Worm (Caenorhabditis elegans): ENCODE measurements around the gene Y47D7A.18.

ce11 chrV:4423860-4424401 is 7.3 kb upstream of the Y47D7A.18 start, which contains the start of the genes Y47D7A.9 and Y47D7A.19:
- TF ChIP-seq jun-1 (tag; optimal IDR thresholded peaks at IDR 0.05) (no peak), unc-39 (tag; optimal IDR thresholded peaks at IDR 0.05) (no peak), pha-4 (GFP tag; IDR thresholded peaks at IDR 0.05) (no peak), pha-4 (tag; optimal IDR thresholded peaks at IDR 0.05) (no peak), R02D3.7 (tag; optimal IDR thresholded peaks at IDR 0.05) (no peak), nhr-28 (tag; optimal IDR thresholded peaks at IDR 0.05) (no peak), snpc-4 (tag; optimal IDR thresholded peaks at IDR 0.05) (no peak), lin-39 (tag; optimal IDR thresholded peaks at IDR 0.05) (no peak), ceh-82 (tag; optimal IDR thresholded peaks at IDR 0.05) (no peak)
